Fruit fly (Drosophila melanogaster) whole organism, embryonic: ENCODE measurements around the gene CG3224.
A peak's percentile ranks its signal among the peaks of the same experiment; 100 is the strongest.

Experiments used
- C15 ChIP-seq: fragments of 200-800 bp; sonication (Bioruptor generic); IDR thresholded peaks from 3 replicates; pipeline ENCODE4 v1.3.6; 2022; ENCODE audit warnings: missing biosample characterization, missing genetic modification characterization
- CG1024 ChIP-seq: fragments of 200-800 bp; sonication (Bioruptor generic); IDR thresholded peaks from 2 replicates; pipeline ENCODE4 v1.3.6; 2022; ENCODE audit warnings: missing biosample characterization, missing genetic modification characterization
- CG10274 ChIP-seq: fragments of 200-800 bp; sonication (Bioruptor generic); optimal IDR thresholded peaks from 3 replicates; lab custom pipeline; 2017; ENCODE audit warnings: missing biosample characterization, mild to moderate bottlenecking, missing genetic modification characterization
- CG10543 ChIP-seq: fragments of 200-800 bp; sonication (Bioruptor generic); optimal IDR thresholded peaks from 3 replicates; lab custom pipeline; 2017; ENCODE audit warnings: missing biosample characterization, mild to moderate bottlenecking, missing genetic modification characterization, moderate library complexity
- CG11560 ChIP-seq: fragments of 200-800 bp; sonication (Bioruptor generic); IDR thresholded peaks from 3 replicates; pipeline ENCODE4 v1.3.6; 2022; ENCODE audit warnings: missing biosample characterization, missing genetic modification characterization
- CG15601 ChIP-seq: fragments of 200-800 bp; sonication (Bioruptor generic); optimal IDR thresholded peaks from 3 replicates; lab custom pipeline; 2019; ENCODE audit warnings: missing biosample characterization, mild to moderate bottlenecking, missing genetic modification characterization, moderate library complexity
- CG16863 ChIP-seq: fragments of 200-800 bp; sonication (Bioruptor generic); optimal IDR thresholded peaks from 3 replicates; lab custom pipeline; 2016; ENCODE audit warnings: missing biosample characterization, missing genetic modification characterization
- CG17328 ChIP-seq: fragments of 200-800 bp; sonication (Bioruptor generic); IDR thresholded peaks from 2 replicates; pipeline ENCODE4 v1.3.6; 2022; ENCODE audit warnings: missing biosample characterization, missing genetic modification characterization
- CG17568 ChIP-seq: fragments of 200-800 bp; sonication (Bioruptor generic); optimal IDR thresholded peaks from 2 replicates; lab custom pipeline; 2018; ENCODE audit warnings: missing biosample characterization, mild to moderate bottlenecking, missing genetic modification characterization, moderate library complexity
- CG17912 ChIP-seq: fragments of 200-800 bp; sonication (Bioruptor generic); optimal IDR thresholded peaks from 2 replicates; lab custom pipeline; 2018; ENCODE audit warnings: missing biosample characterization, mild to moderate bottlenecking, missing genetic modification characterization
- CG1832 ChIP-seq: fragments of 200-800 bp; sonication (Bioruptor generic); optimal IDR thresholded peaks from 2 replicates; lab custom pipeline; 2017; ENCODE audit warnings: missing biosample characterization, mild to moderate bottlenecking, missing genetic modification characterization, inconsistent platforms
- CG2120 ChIP-seq: fragments of 200-800 bp; sonication (Bioruptor generic); optimal IDR thresholded peaks from 3 replicates; lab custom pipeline; 2016; ENCODE audit warnings: missing biosample characterization, missing genetic modification characterization
- CG2129 ChIP-seq: fragments of 200-800 bp; sonication (Bioruptor generic); IDR thresholded peaks from 2 replicates; pipeline ENCODE4 v1.3.6; 2022; ENCODE audit warnings: missing biosample characterization, missing genetic modification characterization; ENCODE audit not compliant: partially characterized antibody
- CG30403 ChIP-seq: fragments of 200-800 bp; sonication (Bioruptor generic); optimal IDR thresholded peaks from 3 replicates; lab custom pipeline; 2016; ENCODE audit warnings: missing biosample characterization, missing genetic modification characterization
- CG34376 ChIP-seq: fragments of 200-800 bp; sonication (Bioruptor generic); optimal IDR thresholded peaks from 2 replicates; lab custom pipeline; 2018; ENCODE audit warnings: missing biosample characterization, mild to moderate bottlenecking, missing genetic modification characterization
- CG4360 ChIP-seq: fragments of 200-800 bp; sonication (Bioruptor generic); IDR thresholded peaks from 2 replicates; pipeline ENCODE4 v1.3.6; 2022; ENCODE audit warnings: missing biosample characterization, missing genetic modification characterization
- CG4854 ChIP-seq: fragments of 200-800 bp; sonication (Bioruptor generic); optimal IDR thresholded peaks from 2 replicates; lab custom pipeline; 2016; ENCODE audit warnings: missing biosample characterization, missing genetic modification characterization, inconsistent platforms
- CG8089 ChIP-seq: fragments of 200-800 bp; sonication (Bioruptor generic); optimal IDR thresholded peaks from 3 replicates; lab custom pipeline; 2016; ENCODE audit warnings: missing biosample characterization, missing genetic modification characterization
- CG8359 ChIP-seq: fragments of 200-800 bp; sonication (Bioruptor generic); optimal IDR thresholded peaks from 2 replicates; lab custom pipeline; 2017; ENCODE audit warnings: missing biosample characterization, mild to moderate bottlenecking, missing genetic modification characterization, borderline replicate concordance
- CG8478 ChIP-seq: fragments of >200 bp; optimal IDR thresholded peaks from 2 replicates; lab custom pipeline; 2018
- Deaf1 ChIP-seq: fragments of 200-800 bp; optimal IDR thresholded peaks from 3 replicates; lab custom pipeline; 2019; ENCODE audit warnings: missing biosample characterization, mild to moderate bottlenecking, missing genetic modification characterization, moderate library complexity
- E2f2 ChIP-seq: fragments of 200-800 bp; sonication (Bioruptor generic); IDR thresholded peaks from 2 replicates; pipeline ENCODE4 v1.3.6; 2022; ENCODE audit warnings: missing biosample characterization, missing genetic modification characterization
- ERR ChIP-seq: fragments of 200-800 bp; sonication (Bioruptor generic); optimal IDR thresholded peaks from 2 replicates; lab custom pipeline; 2016; ENCODE audit warnings: missing biosample characterization, missing genetic modification characterization
- Ets65A ChIP-seq: fragments of 200-800 bp; sonication (Bioruptor generic); peaks from one replicate; lab custom pipeline; 2016; ENCODE audit warnings: missing biosample characterization, missing genetic modification characterization
- Hey ChIP-seq: fragments of 200-800 bp; sonication (Bioruptor generic); optimal IDR thresholded peaks from 3 replicates; lab custom pipeline; 2018; ENCODE audit warnings: missing biosample characterization, mild to moderate bottlenecking, missing genetic modification characterization
- HmgD ChIP-seq: fragments of 200-800 bp; sonication (Bioruptor generic); optimal IDR thresholded peaks from 3 replicates; lab custom pipeline; 2016; ENCODE audit warnings: missing biosample characterization, missing genetic modification characterization
- HmgZ ChIP-seq: fragments of 200-800 bp; sonication (Bioruptor generic); optimal IDR thresholded peaks from 2 replicates; lab custom pipeline; 2018; ENCODE audit warnings: missing biosample characterization, mild to moderate bottlenecking, missing genetic modification characterization
- Hmx ChIP-seq: fragments of 200-800 bp; sonication (Bioruptor generic); optimal IDR thresholded peaks from 2 replicates; lab custom pipeline; 2016; ENCODE audit warnings: missing biosample characterization, missing genetic modification characterization
- NC2β ChIP-seq: fragments of 200-800 bp; sonication (Bioruptor generic); optimal IDR thresholded peaks from 2 replicates; lab custom pipeline; 2016; ENCODE audit warnings: missing biosample characterization, missing genetic modification characterization
- NfI ChIP-seq: fragments of 200-800 bp; sonication (Bioruptor generic); optimal IDR thresholded peaks from 3 replicates; lab custom pipeline; 2018; ENCODE audit warnings: missing biosample characterization, mild to moderate bottlenecking, missing genetic modification characterization, moderate library complexity
- Oli ChIP-seq: fragments of 200-800 bp; sonication (Bioruptor generic); optimal IDR thresholded peaks from 2 replicates; lab custom pipeline; 2018; ENCODE audit warnings: missing biosample characterization, mild to moderate bottlenecking, missing genetic modification characterization, moderate library complexity
- PHDP ChIP-seq: fragments of 200-800 bp; sonication (Bioruptor generic); optimal IDR thresholded peaks from 3 replicates; lab custom pipeline; 2018; ENCODE audit warnings: missing biosample characterization, mild to moderate bottlenecking, missing genetic modification characterization, moderate library complexity
- ash1 ChIP-seq: fragments of 200-800 bp; sonication (Bioruptor generic); optimal IDR thresholded peaks from 2 replicates; lab custom pipeline; 2018; ENCODE audit warnings: missing biosample characterization, mild to moderate bottlenecking, missing genetic modification characterization
- az2 ChIP-seq: fragments of 200-800 bp; sonication (Bioruptor generic); optimal IDR thresholded peaks from 3 replicates; lab custom pipeline; 2016; ENCODE audit warnings: missing biosample characterization, missing genetic modification characterization
- bab2 ChIP-seq: fragments of 200-800 bp; sonication (Bioruptor generic); optimal IDR thresholded peaks from 2 replicates; lab custom pipeline; 2016; ENCODE audit warnings: missing biosample characterization, missing genetic modification characterization
- crol ChIP-seq: fragments of 200-800 bp; sonication (Bioruptor generic); IDR thresholded peaks from 2 replicates; pipeline ENCODE4 v1.3.6; 2022; ENCODE audit warnings: missing biosample characterization, missing genetic modification characterization
- ewg ChIP-seq: fragments of 200-800 bp; sonication (Bioruptor generic); optimal IDR thresholded peaks from 3 replicates; lab custom pipeline; 2017; ENCODE audit warnings: mild to moderate bottlenecking, missing biosample characterization, missing genetic modification reagents, missing genetic modification characterization
- gcm ChIP-seq: fragments of 200-800 bp; sonication (Bioruptor generic); optimal IDR thresholded peaks from 2 replicates; lab custom pipeline; 2019; ENCODE audit warnings: missing biosample characterization, mild to moderate bottlenecking, missing genetic modification characterization, moderate library complexity
- her ChIP-seq: fragments of 200-800 bp; sonication (Bioruptor generic); optimal IDR thresholded peaks from 2 replicates; lab custom pipeline; 2016; ENCODE audit warnings: missing biosample characterization, missing genetic modification characterization
- ind ChIP-seq: fragments of 200-800 bp; sonication (Bioruptor generic); optimal IDR thresholded peaks from 3 replicates; lab custom pipeline; 2016; ENCODE audit warnings: missing biosample characterization, missing genetic modification characterization
- jing ChIP-seq: fragments of 200-800 bp; sonication (Bioruptor generic); optimal IDR thresholded peaks from 2 replicates; lab custom pipeline; 2018; ENCODE audit warnings: missing biosample characterization, mild to moderate bottlenecking, missing genetic modification characterization
- ken ChIP-seq: fragments of 200-800 bp; sonication (Bioruptor generic); IDR thresholded peaks from 3 replicates; pipeline ENCODE4 v1.3.6; 2022; ENCODE audit warnings: missing biosample characterization, missing genetic modification characterization
- klu ChIP-seq: fragments of 200-800 bp; sonication (Bioruptor generic); IDR thresholded peaks from 2 replicates; pipeline ENCODE4 v1.3.6; 2022; ENCODE audit warnings: missing biosample characterization, missing genetic modification characterization
- mam ChIP-seq: fragments of 200-800 bp; sonication (Bioruptor generic); optimal IDR thresholded peaks from 3 replicates; lab custom pipeline; 2016; ENCODE audit warnings: missing biosample characterization, missing genetic modification characterization
- pita ChIP-seq: fragments of 200-800 bp; sonication (Bioruptor generic); optimal IDR thresholded peaks from 2 replicates; lab custom pipeline; 2017; ENCODE audit warnings: missing biosample characterization, mild to moderate bottlenecking, missing genetic modification characterization
- rib ChIP-seq: fragments of 200-800 bp; sonication (Bioruptor generic); IDR thresholded peaks from 2 replicates; pipeline ENCODE4 v1.3.6; 2022; ENCODE audit warnings: missing biosample characterization, missing genetic modification characterization
- sug ChIP-seq: fragments of 200-800 bp; optimal IDR thresholded peaks from 2 replicates; lab custom pipeline; 2019; ENCODE audit warnings: missing biosample characterization, mild to moderate bottlenecking, missing genetic modification characterization, moderate library complexity
- zfh1 ChIP-seq: fragments of 200-800 bp; sonication (Bioruptor generic); IDR thresholded peaks from 3 replicates; pipeline ENCODE4 v1.3.6; 2022; ENCODE audit warnings: missing biosample characterization, missing genetic modification characterization

The CG3224 gene

dm6 chrX:6681467-6681866 is 20.2 kb upstream of the CG3224 start, which contains the start of gene Fum2:
Gene Fum2, plus strand, starts transcription at chrX:6681767.
- TF ChIP-seq PHDP (tag; lab: Kevin White, UChicago) (no peak), Ets65A (peak; percentile 26)
- TF ChIP-seq, all 482 proteins: peak for 1

dm6 chrX:6679502-6679810 is 18.2 kb upstream of the CG3224 start:
- peak; percentile 73 for TF ChIP-seq CG34376 (GFP tag; lab: Kevin White, UChicago)
- TF ChIP-seq bab2 (GFP tag; lab: Kevin White, UChicago): no peak
- no peak for TF ChIP-seq CG8478
- no peak for TF ChIP-seq CG1832 (GFP tag; lab: Kevin White, UChicago)
- TF ChIP-seq pita (GFP tag; lab: Kevin White, UChicago): no peak
- no peak for TF ChIP-seq CG2120 (GFP tag; lab: Kevin White, UChicago)
- TF ChIP-seq jing (GFP tag; lab: Kevin White, UChicago): no peak
- TF ChIP-seq ewg: no peak
- TF ChIP-seq rib (GFP tag; lab: Robert Waterston, UW): peak; percentile 6; the same call in 1 of the 2 replicates
- no peak for TF ChIP-seq zfh1 (GFP tag; lab: Robert Waterston, UW)
- no peak for TF ChIP-seq CG11560 (tag; lab: Robert Waterston, UW)
- peak; percentile 40 for TF ChIP-seq sug (tag; lab: Kevin White, UChicago)
- TF ChIP-seq az2 (GFP tag; lab: Kevin White, UChicago): no peak
- TF ChIP-seq CG10543 (GFP tag; lab: Kevin White, UChicago): peak; percentile 56
- no peak for TF ChIP-seq C15
- no peak for TF ChIP-seq Hmx (GFP tag; lab: Kevin White, UChicago)
- TF ChIP-seq CG4360 (GFP tag; lab: Robert Waterston, UW): no peak; the same call in 1 of the 2 replicates
- TF ChIP-seq NC2β (GFP tag; lab: Kevin White, UChicago): no peak
- TF ChIP-seq NfI (GFP tag; lab: Kevin White, UChicago): no peak
- no peak for TF ChIP-seq CG15601 (tag; lab: Kevin White, UChicago)
- TF ChIP-seq Deaf1 (tag; lab: Kevin White, UChicago): peak; percentile 87
- TF ChIP-seq CG8359: no peak
- TF ChIP-seq ash1 (GFP tag; lab: Kevin White, UChicago): no peak
- TF ChIP-seq ERR (GFP tag; lab: Kevin White, UChicago): no peak
- TF ChIP-seq Hey: no peak

- TF ChIP-seq Oli (tag; lab: Kevin White, UChicago) (peak; percentile 91), E2f2 (GFP tag; lab: Robert Waterston, UW) (peak; percentile 76), ken (GFP tag; lab: Robert Waterston, UW) (peak; percentile 95), CG1024 (GFP tag; lab: Robert Waterston, UW) (peak; percentile 89), her (GFP tag; lab: Kevin White, UChicago) (peak; percentile 84), crol (GFP tag; lab: Robert Waterston, UW) (0 out of 2 replicates have a peak, but pooled peaks have one; percentile 28), klu (GFP tag; lab: Robert Waterston, UW) (peak; percentile 91), CG17568 (GFP tag; lab: Kevin White, UChicago) (no peak), pita (GFP tag; lab: Kevin White, UChicago) (no peak), HmgZ (tag; lab: Kevin White, UChicago) (peak; percentile 97), ind (GFP tag; lab: Kevin White, UChicago) (peak; percentile 95), NC2β (GFP tag; lab: Kevin White, UChicago) (peak; percentile 88), mam (GFP tag; lab: Kevin White, UChicago) (peak; percentile 95), gcm (peak; percentile 84), CG16863 (GFP tag; lab: Kevin White, UChicago) (peak; percentile 85), CG2129 (GFP tag; lab: Robert Waterston, UW) (no peak), CG10274 (GFP tag; lab: Kevin White, UChicago) (peak; percentile 89), CG17328 (GFP tag; lab: Robert Waterston, UW) (peak; percentile 97), CG8089 (GFP tag; lab: Kevin White, UChicago) (peak; percentile 79), CG30403 (GFP tag; lab: Kevin White, UChicago) (peak; percentile 93), HmgD (GFP tag; lab: Kevin White, UChicago) (peak; percentile 55), ash1 (GFP tag; lab: Kevin White, UChicago) (peak; percentile 91), CG4854 (GFP tag; lab: Kevin White, UChicago) (peak; percentile 93), CG17912 (GFP tag; lab: Kevin White, UChicago) (peak; percentile 69)
Observed at dm6 chrX:6678635-6679501, 17.6 kb upstream of the CG3224 start, which contains the start of gene ND-ASHI. Gene ND-ASHI, minus strand, starts transcription at chrX:6679118.
